Fruit fly (Drosophila melanogaster): ENCODE data around the gene CG14050.

DNA sequence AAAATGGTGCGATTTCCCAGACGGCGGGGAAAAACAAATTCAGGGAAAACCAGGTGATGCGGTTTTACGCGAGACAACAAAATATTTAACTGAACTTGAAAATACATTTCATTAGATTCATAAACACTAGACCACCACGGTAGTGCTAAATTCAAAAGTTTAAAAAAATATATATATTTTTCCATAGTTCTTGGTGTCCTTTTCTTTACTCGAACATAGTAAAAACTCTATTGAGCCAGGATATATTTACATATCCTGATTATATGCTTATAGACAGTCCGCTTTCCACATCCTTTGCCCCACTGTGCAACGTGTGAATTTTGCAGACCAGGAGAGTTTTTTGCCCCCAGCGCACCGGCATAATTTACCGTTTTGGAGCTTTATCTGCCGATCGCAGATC lies 39.4 kb upstream of the CG14050 start:
- TF ChIP-seq CG9797 (GFP tag; optimal IDR thresholded peaks at IDR 0.05) = no peak
- no peak for TF ChIP-seq CG10654 (GFP tag; optimal IDR thresholded peaks at IDR 0.05)
- no peak for TF ChIP-seq emc (GFP tag; optimal IDR thresholded peaks at IDR 0.05)
- TF ChIP-seq Sin3A (optimal IDR thresholded peaks at IDR 0.05) = no peak
- TF ChIP-seq hb (GFP tag; IDR thresholded peaks at IDR 0.05; ENCODE audit: partially characterized antibody) = no peak
- TF ChIP-seq CG10321 (GFP tag; IDR thresholded peaks at IDR 0.05) = no peak
- no peak for TF ChIP-seq btn (GFP tag; optimal IDR thresholded peaks at IDR 0.05)
- no peak for TF ChIP-seq chif (GFP tag; optimal IDR thresholded peaks at IDR 0.05)
- peak; percentile 1 for TF ChIP-seq dmrt11E (tag; optimal IDR thresholded peaks at IDR 0.05)
- no peak for TF ChIP-seq CG12769 (tag; optimal IDR thresholded peaks at IDR 0.05)
- no peak for TF ChIP-seq ase (GFP tag; IDR thresholded peaks at IDR 0.05)
- peak; percentile 23; the same call in 1 of the 2 replicates for TF ChIP-seq CG6689 (GFP tag; IDR thresholded peaks at IDR 0.05)
